Fruit fly (Drosophila melanogaster) whole organism, prepupa: ENCODE data around the gene Dlic.
A peak's percentile ranks its signal among the peaks of the same experiment; 100 is the strongest.

Experiments used
- Blimp-1 ChIP-seq: fragments of 200-800 bp; sonication (Bioruptor generic); optimal IDR thresholded peaks from 3 replicates; lab custom pipeline; 2017; ENCODE audit warnings: missing biosample characterization, missing genetic modification characterization, mild to moderate bottlenecking, moderate library complexity, missing genetic modification reagents
- CG10631 ChIP-seq: fragments of 200-800 bp; sonication (Bioruptor generic); optimal IDR thresholded peaks from 2 replicates; lab custom pipeline; 2016; ENCODE audit warnings: missing biosample characterization, missing genetic modification characterization
- CG11902 ChIP-seq: fragments of 200-800 bp; sonication (Bioruptor generic); optimal IDR thresholded peaks from 3 replicates; lab custom pipeline; 2016; ENCODE audit warnings: missing biosample characterization, missing genetic modification characterization
- CG1621 ChIP-seq: fragments of 200-800 bp; sonication (Bioruptor generic); optimal IDR thresholded peaks from 3 replicates; lab custom pipeline; 2018; ENCODE audit warnings: missing biosample characterization, mild to moderate bottlenecking, missing genetic modification characterization
- CG31627 ChIP-seq: fragments of 200-800 bp; sonication (Bioruptor generic); optimal IDR thresholded peaks from 3 replicates; lab custom pipeline; 2016; ENCODE audit warnings: missing biosample characterization, missing genetic modification characterization
- CG32006 ChIP-seq: fragments of 200-800 bp; sonication (Bioruptor generic); optimal IDR thresholded peaks from 3 replicates; lab custom pipeline; 2017; ENCODE audit warnings: missing biosample characterization, mild to moderate bottlenecking, missing genetic modification characterization
- CG34406 ChIP-seq: fragments of 200-800 bp; sonication (Bioruptor generic); optimal IDR thresholded peaks from 3 replicates; lab custom pipeline; 2016; ENCODE audit warnings: missing biosample characterization, missing genetic modification characterization
- CG3919 ChIP-seq: fragments of 200-800 bp; sonication (Bioruptor generic); optimal IDR thresholded peaks from 3 replicates; lab custom pipeline; 2016; ENCODE audit warnings: missing biosample characterization, missing genetic modification characterization
- CG4318 ChIP-seq: fragments of 200-800 bp; sonication (Bioruptor generic); optimal IDR thresholded peaks from 3 replicates; lab custom pipeline; 2017; ENCODE audit warnings: missing biosample characterization, mild to moderate bottlenecking, missing genetic modification characterization
- CG6276 ChIP-seq: fragments of 200-800 bp; sonication (Bioruptor generic); optimal IDR thresholded peaks from 2 replicates; lab custom pipeline; 2017; ENCODE audit warnings: missing biosample characterization, mild to moderate bottlenecking, missing genetic modification characterization
- CG7368 ChIP-seq: fragments of 200-800 bp; sonication (Bioruptor generic); optimal IDR thresholded peaks from 3 replicates; lab custom pipeline; 2016; ENCODE audit warnings: missing biosample characterization, missing genetic modification characterization
- CG8319 ChIP-seq: fragments of 200-800 bp; sonication (Bioruptor generic); optimal IDR thresholded peaks from 3 replicates; lab custom pipeline; 2016; ENCODE audit warnings: missing biosample characterization, missing genetic modification characterization
- CG8632 ChIP-seq: fragments of 200-800 bp; sonication (Bioruptor generic); optimal IDR thresholded peaks from 3 replicates; lab custom pipeline; 2016; ENCODE audit warnings: missing biosample characterization, missing genetic modification characterization
- Eip78C ChIP-seq: fragments of 200-800 bp; sonication (Bioruptor generic); peaks from one replicate; lab custom pipeline; 2016; ENCODE audit warnings: missing biosample characterization, missing genetic modification characterization
- Eip93F ChIP-seq: fragments of 200-800 bp; sonication (Bioruptor generic); optimal IDR thresholded peaks from 2 replicates; lab custom pipeline; 2016; ENCODE audit warnings: missing biosample characterization, mild to moderate bottlenecking, missing genetic modification characterization
- Ets96B ChIP-seq: fragments of 200-800 bp; optimal IDR thresholded peaks from 2 replicates; lab custom pipeline; 2019; ENCODE audit warnings: missing biosample characterization, mild to moderate bottlenecking, missing genetic modification characterization, moderate library complexity
- Gug ChIP-seq: fragments of 200-800 bp; sonication (Bioruptor generic); IDR thresholded peaks from 2 replicates; pipeline ENCODE4 v1.3.6; 2022; ENCODE audit warnings: missing biosample characterization, missing genetic modification characterization
- Hr38 ChIP-seq: sonication (Bioruptor generic); optimal IDR thresholded peaks from 2 replicates; lab custom pipeline; 2016; ENCODE audit warnings: missing biosample characterization, missing genetic modification characterization
- Lpt ChIP-seq: fragments of 200-800 bp; sonication (Bioruptor generic); optimal IDR thresholded peaks from 3 replicates; lab custom pipeline; 2016; ENCODE audit warnings: missing biosample characterization, missing genetic modification characterization
- Met ChIP-seq: fragments of 200-800 bp; sonication (Bioruptor generic); optimal IDR thresholded peaks from 3 replicates; lab custom pipeline; 2016; ENCODE audit warnings: missing biosample characterization, missing genetic modification characterization
- Smox ChIP-seq: fragments of 200-800 bp; sonication (Bioruptor generic); optimal IDR thresholded peaks from 3 replicates; lab custom pipeline; 2016; ENCODE audit warnings: missing biosample characterization, missing genetic modification characterization
- Sox102F ChIP-seq: fragments of 200-800 bp; sonication (Bioruptor generic); optimal IDR thresholded peaks from 2 replicates; lab custom pipeline; 2016; ENCODE audit warnings: missing biosample characterization, mild to moderate bottlenecking, missing genetic modification characterization
- Sox15 ChIP-seq: fragments of 200-800 bp; sonication (Bioruptor generic); optimal IDR thresholded peaks from 3 replicates; lab custom pipeline; 2016; ENCODE audit warnings: missing biosample characterization, missing genetic modification characterization
- achi ChIP-seq: fragments of 200-800 bp; sonication (Bioruptor generic); optimal IDR thresholded peaks from 3 replicates; lab custom pipeline; 2016; ENCODE audit warnings: missing biosample characterization, missing genetic modification characterization
- acj6 ChIP-seq: fragments of 200-800 bp; sonication (Bioruptor generic); optimal IDR thresholded peaks from 3 replicates; lab custom pipeline; 2016; ENCODE audit warnings: missing biosample characterization, missing genetic modification characterization
- dac ChIP-seq: fragments of 200-800 bp; sonication (Bioruptor generic); optimal IDR thresholded peaks from 2 replicates; lab custom pipeline; 2017; ENCODE audit warnings: missing biosample characterization, mild to moderate bottlenecking, missing genetic modification characterization
- eg ChIP-seq: fragments of 200-800 bp; sonication (Bioruptor generic); IDR thresholded peaks from 3 replicates; pipeline ENCODE4 v1.3.6; 2022; ENCODE audit warnings: missing biosample characterization, missing genetic modification characterization
- esn ChIP-seq: fragments of 200-800 bp; sonication (Bioruptor generic); optimal IDR thresholded peaks from 2 replicates; lab custom pipeline; 2016; ENCODE audit warnings: missing biosample characterization, mild to moderate bottlenecking, missing genetic modification characterization, moderate library complexity
- fd85E ChIP-seq: fragments of 200-800 bp; sonication (Bioruptor generic); optimal IDR thresholded peaks from 3 replicates; lab custom pipeline; 2016; ENCODE audit warnings: missing biosample characterization, missing genetic modification characterization
- fkh ChIP-seq: fragments of 200-800 bp; sonication (Bioruptor generic); optimal IDR thresholded peaks from 3 replicates; lab custom pipeline; 2017; ENCODE audit warnings: missing biosample characterization, mild to moderate bottlenecking, missing genetic modification characterization, moderate library complexity
- lz ChIP-seq: fragments of 200-800 bp; sonication (Bioruptor generic); optimal IDR thresholded peaks from 3 replicates; lab custom pipeline; 2016; ENCODE audit warnings: missing biosample characterization, missing genetic modification characterization
- net ChIP-seq: fragments of 200-800 bp; sonication (Bioruptor generic); optimal IDR thresholded peaks from 3 replicates; lab custom pipeline; 2016; ENCODE audit warnings: missing biosample characterization, missing genetic modification characterization
- salr ChIP-seq, 2 experiments: fragments of 200-800 bp; sonication (Bioruptor generic); optimal IDR thresholded peaks; 3 replicates each; lab custom pipeline; 2016 to 2018; ENCODE audit warnings: missing biosample characterization in 2 of 2, missing genetic modification characterization in 2 of 2, mild to moderate bottlenecking in 1 of 2
- ss ChIP-seq, 2 experiments: fragments of 200-800 bp; sonication (Bioruptor generic); optimal IDR thresholded peaks; 2 replicates in 1 of 2; 3 replicates in 1 of 2; lab custom pipeline; 2017 to 2018; ENCODE audit warnings: mild to moderate bottlenecking in 2 of 2, missing biosample characterization in 2 of 2, missing genetic modification characterization in 2 of 2, moderate library complexity in 1 of 2
- svp ChIP-seq: fragments of 200-800 bp; sonication (Bioruptor generic); peaks from one replicate; lab custom pipeline; 2016; ENCODE audit warnings: missing biosample characterization, missing genetic modification characterization
- topi ChIP-seq: fragments of 200-800 bp; sonication (Bioruptor generic); optimal IDR thresholded peaks from 3 replicates; lab custom pipeline; 2016; ENCODE audit warnings: missing biosample characterization, missing genetic modification characterization

Dlic gene

dm6 chrX:11140163-11140562 lies 14.1 kb upstream of the Dlic start, which contains the start of gene ssp7:
Gene ssp7 (minus strand): TSS chrX:11140263.
- TF ChIP-seq acj6 (no peak), topi (GFP tag; lab: Kevin White, UChicago) (no peak), Ets96B (tag; lab: Kevin White, UChicago) (no peak), CG8632 (GFP tag; lab: Kevin White, UChicago) (no peak), Gug (GFP tag; lab: Robert Waterston, UW) (no peak), CG10631 (GFP tag; lab: Kevin White, UChicago) (no peak), CG3919 (no peak), ss (GFP tag; optimal IDR thresholded peaks at IDR 0.05; lab: Kevin White, UChicago) (no peak), CG7368 (GFP tag; lab: Kevin White, UChicago) (no peak), Lpt (no peak), CG11902 (no peak), Hr38 (no peak), CG1621 (tag; lab: Kevin White, UChicago) (no peak), fd85E (no peak), salr (GFP tag; optimal IDR thresholded peaks at IDR 0.05; lab: Kevin White, UChicago) (no peak), Sox15 (GFP tag; lab: Kevin White, UChicago) (no peak), lz (GFP tag; lab: Kevin White, UChicago) (no peak), Sox102F (no peak), CG34406 (GFP tag; lab: Kevin White, UChicago) (no peak), svp (GFP tag; lab: Kevin White, UChicago) (no peak)

- TF ChIP-seq Met (GFP tag; lab: Kevin White, UChicago) (peak; percentile 4), Lpt (no peak), Eip78C (peak; percentile 68), CG6276 (GFP tag; lab: Kevin White, UChicago) (no peak), CG11902 (no peak), achi (no peak), CG1621 (tag; lab: Kevin White, UChicago) (no peak), CG34406 (GFP tag; lab: Kevin White, UChicago) (no peak), Blimp-1 (no peak), Smox (GFP tag; lab: Kevin White, UChicago) (no peak), Eip93F (no peak)
- TF ChIP-seq, all 60 proteins: peak for 2
These were observed 12.2 kb upstream of the Dlic start, which contains the start of the genes CG15199 and CG15202 for dm6 chrX:11141785-11142591. Gene CG15199 (minus strand): TSS chrX:11141835. Gene CG15202 (plus strand): TSS chrX:11142541.

- TF ChIP-seq CG4318 (GFP tag; lab: Kevin White, UChicago) (no peak), fkh (GFP tag; lab: Kevin White, UChicago) (no peak), eg (GFP tag; lab: Robert Waterston, UW) (no peak), CG6276 (GFP tag; lab: Kevin White, UChicago) (no peak), net (no peak), Met (GFP tag; lab: Kevin White, UChicago) (no peak), dac (GFP tag; lab: Kevin White, UChicago) (no peak), CG32006 (GFP tag; lab: Kevin White, UChicago) (no peak), svp (GFP tag; lab: Kevin White, UChicago) (no peak), CG8319 (no peak), CG3919 (no peak), CG31627 (no peak), esn (GFP tag; lab: Kevin White, UChicago) (no peak)
These were observed 10.4 kb upstream of the Dlic start, which contains the start of gene CG15201 for dm6 chrX:11143820-11144219. Gene CG15201 (plus strand): TSS chrX:11144120.

- TF ChIP-seq ss (GFP tag; optimal IDR thresholded peaks at IDR 0.05; lab: Kevin White, UChicago) = no peak
- TF ChIP-seq, all 60 proteins: peak for 0
These were observed 9.6 kb upstream of the Dlic start for dm6 chrX:11144575-11144974.
